Fruit fly (Drosophila melanogaster): Measurements from ENCODE around the gene prg.

The prg gene

dm6 chr2L:8416350-8417046, 47.8 kb upstream of the prg start (continued):
- TF ChIP-seq spab (GFP tag; optimal IDR thresholded peaks at IDR 0.05) (peak; percentile 75), pdm3 (GFP tag; optimal IDR thresholded peaks at IDR 0.05) (peak; percentile 75), CG7368 (GFP tag; optimal IDR thresholded peaks at IDR 0.05) (peak; percentile 60), CG11902 (GFP tag; optimal IDR thresholded peaks at IDR 0.05) (peak; percentile 30), CG6854 (GFP tag; optimal IDR thresholded peaks at IDR 0.05) (peak; percentile 6), Gug (GFP tag; IDR thresholded peaks at IDR 0.05) (no peak), CG8632 (GFP tag; optimal IDR thresholded peaks at IDR 0.05) (peak; percentile 59), eg (GFP tag; IDR thresholded peaks at IDR 0.05) (peak; percentile 60), CG15336 (GFP tag; IDR thresholded peaks at IDR 0.05) (peak; percentile 60), CG6808 (GFP tag; optimal IDR thresholded peaks at IDR 0.05) (peak; percentile 73), CG10631 (GFP tag; optimal IDR thresholded peaks at IDR 0.05) (peak; percentile 73), CG3919 (GFP tag; optimal IDR thresholded peaks at IDR 0.05) (peak; percentile 81), CG9139 (GFP tag; optimal IDR thresholded peaks at IDR 0.05) (peak; percentile 47), Hr39 (GFP tag; optimal IDR thresholded peaks at IDR 0.05) (peak; percentile 78), CG10669 (GFP tag; optimal IDR thresholded peaks at IDR 0.05) (peak; percentile 77), CG6163 (GFP tag; IDR thresholded peaks at IDR 0.05) (peak; percentile 82), Eip75B (GFP tag; optimal IDR thresholded peaks at IDR 0.05) (peak; percentile 89), acj6 (GFP tag; optimal IDR thresholded peaks at IDR 0.05) (peak; percentile 65), CG32006 (GFP tag; optimal IDR thresholded peaks at IDR 0.05) (peak; percentile 65), lz (GFP tag; optimal IDR thresholded peaks at IDR 0.05) (peak; percentile 79)

dm6 chr2L:8417562-8417961, 46.7 kb upstream of the prg start:
- TF ChIP-seq lz (GFP tag; optimal IDR thresholded peaks at IDR 0.05) (no peak), achi (GFP tag; optimal IDR thresholded peaks at IDR 0.05) (no peak), net (GFP tag; optimal IDR thresholded peaks at IDR 0.05) (no peak), CG6808 (GFP tag; optimal IDR thresholded peaks at IDR 0.05) (no peak), vri (GFP tag; optimal IDR thresholded peaks at IDR 0.05) (peak; percentile 20), Eip78C (GFP tag) (peak; percentile 52), CG32006 (GFP tag; optimal IDR thresholded peaks at IDR 0.05) (no peak), Met (GFP tag; optimal IDR thresholded peaks at IDR 0.05) (no peak), CG11902 (GFP tag; optimal IDR thresholded peaks at IDR 0.05) (no peak), CG1621 (tag; optimal IDR thresholded peaks at IDR 0.05) (no peak), dac (GFP tag; optimal IDR thresholded peaks at IDR 0.05) (no peak), CG6854 (GFP tag; optimal IDR thresholded peaks at IDR 0.05) (no peak), Hr38 (GFP tag; optimal IDR thresholded peaks at IDR 0.05) (no peak), Eip93F (GFP tag; optimal IDR thresholded peaks at IDR 0.05) (no peak), svp (GFP tag) (peak; percentile 31), fd59A (GFP tag; optimal IDR thresholded peaks at IDR 0.05) (no peak), esn (GFP tag; optimal IDR thresholded peaks at IDR 0.05) (peak; percentile 23), fkh (GFP tag; optimal IDR thresholded peaks at IDR 0.05) (peak; percentile 34), cyc (GFP tag; optimal IDR thresholded peaks at IDR 0.05) (no peak), Sox15 (GFP tag; optimal IDR thresholded peaks at IDR 0.05) (no peak), Eip75B (GFP tag; optimal IDR thresholded peaks at IDR 0.05) (no peak), CG15336 (GFP tag; IDR thresholded peaks at IDR 0.05) (no peak), Hr39 (GFP tag; optimal IDR thresholded peaks at IDR 0.05) (no peak), Blimp-1 (GFP tag; optimal IDR thresholded peaks at IDR 0.05) (peak; percentile 4), topi (GFP tag; optimal IDR thresholded peaks at IDR 0.05) (no peak), Sox14 (GFP tag; optimal IDR thresholded peaks at IDR 0.05) (no peak), CG4318 (GFP tag; optimal IDR thresholded peaks at IDR 0.05) (no peak), acj6 (GFP tag; optimal IDR thresholded peaks at IDR 0.05) (no peak)
